Fruit fly (Drosophila melanogaster): Measurements from ENCODE around the gene Trf2.

DNA sequence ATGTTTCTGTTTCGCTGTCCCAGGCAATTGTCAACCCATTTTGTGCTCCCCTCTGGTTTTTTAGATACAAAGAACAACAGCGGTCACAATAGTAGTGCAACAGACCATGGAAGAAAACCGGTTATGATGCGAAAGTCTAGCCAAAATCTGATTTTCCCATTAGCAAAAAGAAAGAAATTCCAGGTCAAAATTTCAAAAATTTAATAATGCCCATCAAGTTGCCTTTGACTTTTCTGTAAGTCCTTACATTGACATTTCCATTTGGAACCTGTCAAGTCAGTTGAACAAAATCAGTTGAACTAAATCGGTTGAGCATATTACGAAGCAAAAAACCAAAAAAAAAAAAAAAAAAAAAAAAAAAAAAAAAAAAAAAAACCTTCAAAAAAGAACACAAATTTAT lies 7.9 kb downstream of the Trf2 start:
- TF ChIP-seq CTCF (optimal IDR thresholded peaks at IDR 0.05), result no peak
- TF ChIP-seq CG8478 (optimal IDR thresholded peaks at IDR 0.05), result no peak

Data from S2 (cell line).